Worm (Caenorhabditis elegans) whole organism, midembryonic: Measurements from ENCODE around the gene T01G1.4.

ENCODE experiments used
- flt-1 ChIP-seq: fragments of 200-800 bp; sonication (Bioruptor generic); IDR thresholded peaks from 2 replicates; pipeline ENCODE4 v1.3.6; 2022; ENCODE audit warnings: missing genetic modification characterization, missing compliant biosample characterization
- klf-2 ChIP-seq: fragments of 200-800 bp; sonication (Bioruptor generic); conservative IDR thresholded peaks from 2 replicates; pipeline ENCODE4 v1.3.6; 2022; ENCODE audit warnings: missing genetic modification reagents, missing genetic modification characterization, missing compliant biosample characterization
- med-1 ChIP-seq: sonication (generic microtip); optimal IDR thresholded peaks from 2 replicates; lab custom pipeline; 2017; ENCODE audit warnings: missing genetic modification characterization, mild to moderate bottlenecking, missing compliant biosample characterization, antibody characterized with exemption, missing genetic modification reagents; ENCODE audit not compliant: insufficient read depth
- ref-1 ChIP-seq: fragments of 200-800 bp; sonication (Bioruptor generic); conservative IDR thresholded peaks from 2 replicates; pipeline ENCODE4 v1.3.6; 2022; ENCODE audit warnings: missing genetic modification reagents, missing genetic modification characterization, missing compliant biosample characterization
- tab-1 ChIP-seq: fragments of 200-800 bp; sonication (Bioruptor generic); IDR thresholded peaks from 2 replicates; pipeline ENCODE4 v1.3.6; 2022; ENCODE audit warnings: missing genetic modification characterization, missing compliant biosample characterization
- ztf-23 ChIP-seq: fragments of 200-800 bp; sonication (Bioruptor generic); IDR thresholded peaks from 2 replicates; pipeline ENCODE4 v1.3.6; 2022; ENCODE audit warnings: missing genetic modification reagents, missing genetic modification characterization, missing compliant biosample characterization
- ztf-29 ChIP-seq: fragments of 200-800 bp; sonication (Bioruptor generic); IDR thresholded peaks from 2 replicates; pipeline ENCODE4 v1.3.6; 2022; ENCODE audit warnings: missing genetic modification reagents, missing genetic modification characterization, missing compliant biosample characterization

DNA sequence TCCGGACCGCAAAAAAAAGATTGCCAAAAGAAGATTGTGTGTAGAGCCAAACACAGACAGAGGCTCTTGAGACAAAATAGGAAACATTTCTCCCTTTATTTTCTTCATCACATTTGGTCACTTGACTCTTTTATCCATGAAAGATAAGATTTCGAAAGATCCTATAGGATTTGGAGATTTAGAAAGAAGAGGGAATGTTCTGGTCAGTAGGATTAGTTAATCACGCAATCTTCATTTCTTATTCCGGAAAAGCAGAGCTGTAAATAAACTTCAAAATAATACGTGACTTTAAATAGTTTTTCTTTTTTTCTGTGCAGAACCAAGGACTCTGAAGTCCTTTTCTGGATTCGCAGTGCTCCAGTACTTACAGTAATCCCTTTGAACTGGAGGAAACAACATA lies 14.0 kb downstream of the T01G1.4 start:
- TF ChIP-seq ztf-29 (GFP tag; lab: Robert Waterston, UW) = no peak
- no peak for TF ChIP-seq tab-1 (GFP tag; lab: Robert Waterston, UW)
- no peak for TF ChIP-seq ref-1 (GFP tag; lab: Robert Waterston, UW)
- no peak for TF ChIP-seq flt-1 (GFP tag; lab: Robert Waterston, UW)
- TF ChIP-seq ztf-23 = no peak
- TF ChIP-seq klf-2 (GFP tag; lab: Robert Waterston, UW) = no peak
- TF ChIP-seq med-1 (GFP tag; lab: Kevin White, UChicago) = no peak
